Worm (Caenorhabditis elegans) whole organism, L3 larva: ENCODE data around the gene srg-8.

Source experiments
- aly-2 ChIP-seq: fragments of 150-350 bp; optimal IDR thresholded peaks from 2 replicates; lab custom pipeline; 2014; ENCODE audit warnings: missing biosample characterization, missing genetic modification characterization
- ama-1 ChIP-seq: fragments of 150-350 bp; optimal IDR thresholded peaks from 2 replicates; lab custom pipeline; 2018
- ceh-28 ChIP-seq: fragments of 150-350 bp; optimal IDR thresholded peaks from 2 replicates; lab custom pipeline; 2014; ENCODE audit warnings: missing biosample characterization, missing genetic modification reagents, missing genetic modification characterization
- elt-3 ChIP-seq, 3 experiments: fragments of 150-350 bp in 1 of 3; sonication (generic microtip) in 2 of 3; optimal IDR thresholded peaks; 2 replicates in 2 of 3; 4 replicates in 1 of 3; lab custom pipeline; 2014 to 2017; ENCODE audit warnings: missing biosample characterization in 3 of 3, missing genetic modification characterization in 3 of 3
- lin-15B ChIP-seq: fragments of 150-350 bp; optimal IDR thresholded peaks from 2 replicates; lab custom pipeline; 2014; ENCODE audit warnings: missing biosample characterization, missing genetic modification characterization
- nfya-1 ChIP-seq: sonication (generic microtip); optimal IDR thresholded peaks from 2 replicates; lab custom pipeline; 2017; ENCODE audit warnings: missing genetic modification characterization, mild to moderate bottlenecking, missing compliant biosample characterization, antibody characterized with exemption, moderate library complexity; ENCODE audit not compliant: insufficient read depth
- nhr-23 ChIP-seq: fragments of 150-350 bp; optimal IDR thresholded peaks from 2 replicates; lab custom pipeline; 2014; ENCODE audit warnings: missing biosample characterization, missing genetic modification reagents, missing genetic modification characterization
- skn-1 ChIP-seq: fragments of 150-350 bp; optimal IDR thresholded peaks from 2 replicates; lab custom pipeline; 2014; ENCODE audit warnings: missing biosample characterization, missing genetic modification characterization
- snpc-4 ChIP-seq: fragments of 150-350 bp; optimal IDR thresholded peaks from 2 replicates; lab custom pipeline; 2014; ENCODE audit warnings: missing biosample characterization, missing genetic modification characterization
- unc-62 ChIP-seq: fragments of 150-350 bp; sonication (generic microtip); optimal IDR thresholded peaks from 4 replicates; lab custom pipeline; 2014; ENCODE audit warnings: missing biosample characterization, missing genetic modification reagents, missing genetic modification characterization
- zag-1 ChIP-seq: fragments of 150-350 bp; optimal IDR thresholded peaks from 2 replicates; lab custom pipeline; 2014; ENCODE audit warnings: missing biosample characterization, missing genetic modification characterization
- ztf-11 ChIP-seq: fragments of 150-350 bp; optimal IDR thresholded peaks from 2 replicates; lab custom pipeline; 2014; ENCODE audit warnings: missing biosample characterization, missing genetic modification characterization

DNA sequence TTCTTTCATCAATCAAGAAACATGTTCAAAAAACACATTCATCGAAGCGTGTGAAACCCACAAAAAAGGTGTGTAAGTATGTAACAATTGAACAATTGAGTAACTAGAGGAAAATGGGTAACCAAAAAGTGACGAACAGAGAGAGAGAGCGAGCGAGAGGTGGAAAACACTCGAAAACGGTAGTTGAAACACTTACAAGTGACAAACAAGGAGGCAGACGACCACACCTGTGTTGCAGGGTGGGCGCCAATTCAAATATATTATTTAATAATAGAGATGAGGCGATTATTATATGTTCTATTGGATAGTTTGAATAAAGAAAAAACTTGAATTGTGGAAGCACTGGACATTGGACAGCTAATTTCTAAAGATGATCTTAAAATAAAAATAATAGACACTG, 34.7 kb upstream of the srg-8 start:
- no peak for TF ChIP-seq ceh-28 (tag; lab: Kevin White, UChicago)
- peak; percentile 76 for TF ChIP-seq lin-15B (tag; lab: Kevin White, UChicago)
- TF ChIP-seq aly-2 (tag; lab: Kevin White, UChicago): no peak
- no peak for TF ChIP-seq unc-62 (GFP tag; lab: Kevin White, UChicago)
- peak; percentile 13 for TF ChIP-seq nfya-1
- TF ChIP-seq snpc-4: no peak
- no peak for TF ChIP-seq zag-1 (tag; lab: Kevin White, UChicago)
- TF ChIP-seq skn-1 (tag; lab: Kevin White, UChicago): no peak
- TF ChIP-seq elt-3 (tag; optimal IDR thresholded peaks at IDR 0.05; lab: Kevin White, UChicago): no peak
- TF ChIP-seq ama-1: no peak
- TF ChIP-seq nhr-23 (tag; lab: Kevin White, UChicago): no peak
- TF ChIP-seq ztf-11 (tag; lab: Kevin White, UChicago): no peak
